Fruit fly (Drosophila melanogaster) whole organism, pupa: Measurements from ENCODE around the gene ghi.

Experiments
- CG10348 ChIP-seq: fragments of 200-800 bp; sonication (Bioruptor generic); IDR thresholded peaks from 2 replicates; pipeline ENCODE4 v1.3.6; 2022; ENCODE audit warnings: missing biosample characterization, missing genetic modification characterization
- CG13204 ChIP-seq: fragments of 200-800 bp; sonication (Bioruptor generic); optimal IDR thresholded peaks from 2 replicates; lab custom pipeline; 2018; ENCODE audit warnings: missing biosample characterization, mild to moderate bottlenecking, missing genetic modification characterization, moderate library complexity
- CG4496 ChIP-seq: fragments of 200-800 bp; sonication (Bioruptor generic); IDR thresholded peaks from 3 replicates; pipeline ENCODE4 v1.3.6; 2022; ENCODE audit warnings: missing biosample characterization, missing genetic modification characterization

DNA sequence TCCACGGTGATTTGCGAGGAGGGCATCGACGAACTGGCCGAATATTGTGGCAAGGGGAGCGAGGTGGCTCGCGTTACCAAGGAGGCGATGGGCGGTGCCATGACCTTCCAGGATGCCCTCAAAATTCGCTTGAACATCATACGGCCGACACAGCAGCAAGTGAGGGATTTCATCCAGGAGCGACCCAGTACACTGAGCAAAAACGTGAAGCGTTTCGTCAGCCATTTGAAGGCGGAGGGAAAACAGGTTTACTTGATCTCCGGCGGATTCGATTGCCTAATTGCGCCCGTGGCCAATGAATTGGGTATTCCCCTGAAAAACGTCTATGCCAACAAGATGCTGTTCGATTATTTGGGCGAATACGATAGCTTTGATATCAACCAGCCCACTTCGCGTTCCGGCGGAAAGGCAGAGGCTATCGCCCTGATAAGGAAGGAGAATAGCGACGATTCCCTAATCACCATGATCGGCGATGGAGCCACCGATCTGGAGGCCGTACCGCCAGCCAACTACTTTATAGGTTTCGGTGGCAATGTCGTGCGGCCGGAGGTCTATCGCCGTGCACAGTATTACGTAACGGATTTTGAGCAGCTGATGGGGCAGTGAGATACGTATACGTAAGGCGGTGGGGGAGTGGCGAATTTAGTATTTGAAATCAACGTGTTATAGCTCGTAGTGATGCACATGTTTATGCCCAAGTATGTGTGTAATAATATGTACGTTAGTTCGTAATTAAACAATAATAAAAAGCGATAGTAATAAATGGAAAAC, 27.7 kb upstream of the ghi start:
- no peak for TF ChIP-seq CG4496
- TF ChIP-seq CG10348 (GFP tag; lab: Robert Waterston, UW): no peak
- no peak for TF ChIP-seq CG13204 (GFP tag; lab: Kevin White, UChicago)
